Fruit fly (Drosophila melanogaster) whole organism, pupa: Measurements from ENCODE around the gene CG4101.

ENCODE experiments used
- CG10348 ChIP-seq: fragments of 200-800 bp; sonication (Bioruptor generic); IDR thresholded peaks from 2 replicates; pipeline ENCODE4 v1.3.6; 2022; ENCODE audit warnings: missing biosample characterization, missing genetic modification characterization
- CG12605 ChIP-seq: fragments of 200-800 bp; sonication (Bioruptor generic); IDR thresholded peaks from 2 replicates; pipeline ENCODE4 v1.3.6; 2022; ENCODE audit warnings: missing biosample characterization, missing genetic modification characterization
- CG13204 ChIP-seq: fragments of 200-800 bp; sonication (Bioruptor generic); optimal IDR thresholded peaks from 2 replicates; lab custom pipeline; 2018; ENCODE audit warnings: missing biosample characterization, mild to moderate bottlenecking, missing genetic modification characterization, moderate library complexity
- CG14655 ChIP-seq: fragments of 200-800 bp; sonication (Bioruptor generic); optimal IDR thresholded peaks from 3 replicates; lab custom pipeline; 2017; ENCODE audit warnings: mild to moderate bottlenecking, missing biosample characterization, missing genetic modification reagents, missing genetic modification characterization
- CG15710 ChIP-seq: fragments of 200-800 bp; sonication (Bioruptor generic); optimal IDR thresholded peaks from 2 replicates; lab custom pipeline; 2018; ENCODE audit warnings: missing biosample characterization, mild to moderate bottlenecking, missing genetic modification characterization, moderate library complexity
- CG17806 ChIP-seq: fragments of 200-800 bp; sonication (Bioruptor generic); optimal IDR thresholded peaks from 2 replicates; lab custom pipeline; 2018; ENCODE audit warnings: missing biosample characterization, mild to moderate bottlenecking, missing genetic modification characterization, moderate library complexity
- CG32121 ChIP-seq: fragments of 200-800 bp; sonication (Bioruptor generic); IDR thresholded peaks from 2 replicates; pipeline ENCODE4 v1.3.6; 2022; ENCODE audit warnings: missing biosample characterization, missing genetic modification characterization
- CG34367 ChIP-seq: fragments of 200-800 bp; sonication (Bioruptor generic); optimal IDR thresholded peaks from 2 replicates; lab custom pipeline; 2018; ENCODE audit warnings: missing biosample characterization, mild to moderate bottlenecking, missing genetic modification characterization
- CG4496 ChIP-seq: fragments of 200-800 bp; sonication (Bioruptor generic); IDR thresholded peaks from 3 replicates; pipeline ENCODE4 v1.3.6; 2022; ENCODE audit warnings: missing biosample characterization, missing genetic modification characterization
- CG8159 ChIP-seq: fragments of 200-800 bp; sonication (Bioruptor generic); optimal IDR thresholded peaks from 3 replicates; lab custom pipeline; 2018; ENCODE audit warnings: missing biosample characterization, mild to moderate bottlenecking, missing genetic modification characterization, moderate library complexity
- CG8301 ChIP-seq: fragments of 200-800 bp; sonication (Bioruptor generic); optimal IDR thresholded peaks from 2 replicates; lab custom pipeline; 2018; ENCODE audit warnings: missing biosample characterization, mild to moderate bottlenecking, missing genetic modification characterization
- CG9948 ChIP-seq: fragments of 200-800 bp; sonication (Bioruptor generic); optimal IDR thresholded peaks from 2 replicates; lab custom pipeline; 2018; ENCODE audit warnings: missing biosample characterization, mild to moderate bottlenecking, missing genetic modification characterization, moderate library complexity
- D1 ChIP-seq: fragments of 200-800 bp; sonication (Bioruptor generic); optimal IDR thresholded peaks from 2 replicates; lab custom pipeline; 2018; ENCODE audit warnings: missing biosample characterization, mild to moderate bottlenecking, missing genetic modification characterization, moderate library complexity
- EcR ChIP-seq: fragments of 200-800 bp; sonication (Bioruptor generic); optimal IDR thresholded peaks from 3 replicates; lab custom pipeline; 2019; ENCODE audit warnings: missing biosample characterization, missing genetic modification characterization, mild to moderate bottlenecking, moderate library complexity, missing genetic modification reagents
- Ets98B ChIP-seq: fragments of 200-800 bp; sonication (Bioruptor generic); IDR thresholded peaks from 2 replicates; pipeline ENCODE4 v1.3.6; 2022; ENCODE audit warnings: missing biosample characterization, missing genetic modification characterization
- Pif1A ChIP-seq: fragments of 200-800 bp; sonication (Bioruptor generic); optimal IDR thresholded peaks from 3 replicates; lab custom pipeline; 2016; ENCODE audit warnings: missing biosample characterization, missing genetic modification characterization
- Pif1B ChIP-seq: fragments of 200-800 bp; sonication (Bioruptor generic); optimal IDR thresholded peaks from 3 replicates; lab custom pipeline; 2016; ENCODE audit warnings: missing biosample characterization, missing genetic modification characterization
- Snoo ChIP-seq: fragments of 200-800 bp; sonication (Bioruptor generic); optimal IDR thresholded peaks from 3 replicates; lab custom pipeline; 2017; ENCODE audit warnings: missing biosample characterization, mild to moderate bottlenecking, missing genetic modification characterization, inconsistent platforms
- fd96Ca ChIP-seq: fragments of 200-800 bp; sonication (Bioruptor generic); IDR thresholded peaks from 3 replicates; pipeline ENCODE4 v1.3.6; 2022; ENCODE audit warnings: missing biosample characterization, missing genetic modification characterization
- gl ChIP-seq: fragments of 200-800 bp; sonication (Bioruptor generic); optimal IDR thresholded peaks from 2 replicates; lab custom pipeline; 2018; ENCODE audit warnings: missing biosample characterization, mild to moderate bottlenecking, missing genetic modification characterization
- rn ChIP-seq: fragments of 200-800 bp; sonication (Bioruptor generic); IDR thresholded peaks from 2 replicates; pipeline ENCODE4 v1.3.6; 2022; ENCODE audit warnings: missing biosample characterization, missing genetic modification characterization

CG4101 gene

dm6 chr3L:16612972-16613371 is 686 bp downstream of the CG4101 start:
- TF ChIP-seq Pif1B (GFP tag; lab: Kevin White, UChicago) (no peak), CG34367 (tag; lab: Kevin White, UChicago) (no peak), CG13204 (no peak), CG17806 (no peak), CG10348 (GFP tag; lab: Robert Waterston, UW) (no peak), D1 (no peak), EcR (GFP tag; lab: Kevin White, UChicago) (peak; percentile 75), fd96Ca (GFP tag; lab: Robert Waterston, UW) (peak; percentile 21; the same call in 1 of the 3 replicates)
- TF ChIP-seq, all 21 proteins: peak for 2

- TF ChIP-seq EcR (GFP tag; lab: Kevin White, UChicago) (no peak), CG15710 (peak; percentile 48), gl (tag; lab: Kevin White, UChicago) (no peak), CG12605 (no peak), CG13204 (no peak), rn (no peak), Ets98B (peak; percentile 30; the same call in 1 of the 2 replicates), CG32121 (GFP tag; lab: Robert Waterston, UW) (0 out of 2 replicates have a peak, but pooled peaks have one; percentile 13), CG34367 (tag; lab: Kevin White, UChicago) (no peak), CG4496 (GFP tag; lab: Robert Waterston, UW) (no peak), Pif1A (GFP tag; lab: Kevin White, UChicago) (no peak), CG14655 (GFP tag; lab: Kevin White, UChicago) (no peak), CG8159 (tag; lab: Kevin White, UChicago) (no peak), CG8301 (tag; lab: Kevin White, UChicago) (no peak), CG9948 (tag; lab: Kevin White, UChicago) (no peak), CG10348 (GFP tag; lab: Robert Waterston, UW) (no peak), D1 (no peak), CG17806 (no peak), fd96Ca (GFP tag; lab: Robert Waterston, UW) (peak; percentile 30; the same call in 1 of the 3 replicates), Pif1B (GFP tag; lab: Kevin White, UChicago) (peak; percentile 44), Snoo (tag; lab: Kevin White, UChicago) (peak; percentile 31)
These were observed 2.9 kb downstream of the CG4101 start, which contains the start of gene Mo25 for dm6 chr3L:16615132-16615709. Gene Mo25 (minus strand): TSS chr3L:16615472.

- no peak for TF ChIP-seq fd96Ca (GFP tag; lab: Robert Waterston, UW)
- no peak for TF ChIP-seq CG9948 (tag; lab: Kevin White, UChicago)
- TF ChIP-seq Ets98B = no peak
- TF ChIP-seq CG4496 (GFP tag; lab: Robert Waterston, UW) = no peak
- TF ChIP-seq CG8159 (tag; lab: Kevin White, UChicago) = no peak
- no peak for TF ChIP-seq CG17806
- TF ChIP-seq Pif1A (GFP tag; lab: Kevin White, UChicago) = no peak
- TF ChIP-seq Snoo (tag; lab: Kevin White, UChicago) = no peak
- no peak for TF ChIP-seq gl (tag; lab: Kevin White, UChicago)
- no peak for TF ChIP-seq Pif1B (GFP tag; lab: Kevin White, UChicago)
- TF ChIP-seq CG34367 (tag; lab: Kevin White, UChicago) = no peak
- TF ChIP-seq, all 21 proteins: peak for 0
These were observed 13.9 kb downstream of the CG4101 start for dm6 chr3L:16626199-16626598.

- no peak for TF ChIP-seq CG12605
These were observed 17.5 kb downstream of the CG4101 start for dm6 chr3L:16629793-16630192.

- no peak for TF ChIP-seq fd96Ca (GFP tag; lab: Robert Waterston, UW)
- TF ChIP-seq CG17806 = no peak
- no peak for TF ChIP-seq CG8159 (tag; lab: Kevin White, UChicago)
- no peak for TF ChIP-seq D1
- peak; percentile 35 for TF ChIP-seq CG8301 (tag; lab: Kevin White, UChicago)
- TF ChIP-seq Snoo (tag; lab: Kevin White, UChicago) = no peak
- no peak for TF ChIP-seq CG34367 (tag; lab: Kevin White, UChicago)
- TF ChIP-seq CG4496 (GFP tag; lab: Robert Waterston, UW) = 0 out of 3 replicates have a peak, but pooled peaks have one; percentile 47
- peak; percentile 19 for TF ChIP-seq EcR (GFP tag; lab: Kevin White, UChicago)
- TF ChIP-seq gl (tag; lab: Kevin White, UChicago) = no peak
- no peak for TF ChIP-seq CG12605
- TF ChIP-seq CG13204 = no peak
- no peak for TF ChIP-seq CG9948 (tag; lab: Kevin White, UChicago)
- TF ChIP-seq rn = no peak
- TF ChIP-seq Ets98B = no peak
- no peak for TF ChIP-seq Pif1A (GFP tag; lab: Kevin White, UChicago)
- TF ChIP-seq CG32121 (GFP tag; lab: Robert Waterston, UW) = no peak
- no peak for TF ChIP-seq Pif1B (GFP tag; lab: Kevin White, UChicago)
- TF ChIP-seq CG15710 = no peak
- TF ChIP-seq CG14655 (GFP tag; lab: Kevin White, UChicago) = no peak
- no peak for TF ChIP-seq CG10348 (GFP tag; lab: Robert Waterston, UW)
These were observed 19.7 kb downstream of the CG4101 start for dm6 chr3L:16631844-16632537.

dm6 chr3L:16634091-16634490 is 21.8 kb downstream of the CG4101 start:
- TF ChIP-seq Ets98B (no peak), CG4496 (GFP tag; lab: Robert Waterston, UW) (no peak), gl (tag; lab: Kevin White, UChicago) (no peak), CG10348 (GFP tag; lab: Robert Waterston, UW) (no peak), CG14655 (GFP tag; lab: Kevin White, UChicago) (no peak), CG17806 (no peak), CG32121 (GFP tag; lab: Robert Waterston, UW) (no peak), EcR (GFP tag; lab: Kevin White, UChicago) (no peak), CG13204 (no peak), CG8159 (tag; lab: Kevin White, UChicago) (no peak), CG8301 (tag; lab: Kevin White, UChicago) (no peak)
